Worm (Caenorhabditis elegans): ENCODE data around the gene dph-1.

The dph-1 gene

DNA sequence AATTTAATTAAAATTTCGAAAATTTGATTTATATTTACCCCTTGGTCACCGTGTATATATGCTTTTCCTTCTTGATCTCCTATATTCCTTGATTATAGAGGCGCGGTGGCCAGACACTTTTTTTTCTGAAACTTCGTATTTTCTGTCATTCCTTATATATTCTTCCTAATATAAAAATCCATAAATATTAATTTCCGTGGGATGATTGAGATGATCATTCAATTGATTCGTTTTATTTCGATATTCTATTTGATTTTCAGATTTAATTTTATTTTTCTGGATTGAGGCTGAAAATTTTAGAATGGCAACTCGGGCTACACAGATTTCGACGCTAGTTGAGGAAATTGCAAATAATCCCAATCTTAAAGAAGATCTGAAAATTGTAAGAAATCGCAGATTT is at the start of gene dph-1:
Gene dph-1, plus strand, starts transcription at position 301 of the 400 bp plus-strand sequence.
- TF ChIP-seq pha-2 (tag; optimal IDR thresholded peaks at IDR 0.05), result no peak
- TF ChIP-seq ceh-48 (tag; optimal IDR thresholded peaks at IDR 0.05), result no peak
- no peak for TF ChIP-seq lim-6 (tag; optimal IDR thresholded peaks at IDR 0.05)
- TF ChIP-seq madf-2 (tag; optimal IDR thresholded peaks at IDR 0.05), result no peak
- TF ChIP-seq unc-3 (GFP tag; conservative IDR thresholded peaks at IDR 0.05), result no peak
- TF ChIP-seq unc-3 (tag; optimal IDR thresholded peaks at IDR 0.05), result no peak
- TF ChIP-seq syd-9 (tag; optimal IDR thresholded peaks at IDR 0.05), result no peak

DNA sequence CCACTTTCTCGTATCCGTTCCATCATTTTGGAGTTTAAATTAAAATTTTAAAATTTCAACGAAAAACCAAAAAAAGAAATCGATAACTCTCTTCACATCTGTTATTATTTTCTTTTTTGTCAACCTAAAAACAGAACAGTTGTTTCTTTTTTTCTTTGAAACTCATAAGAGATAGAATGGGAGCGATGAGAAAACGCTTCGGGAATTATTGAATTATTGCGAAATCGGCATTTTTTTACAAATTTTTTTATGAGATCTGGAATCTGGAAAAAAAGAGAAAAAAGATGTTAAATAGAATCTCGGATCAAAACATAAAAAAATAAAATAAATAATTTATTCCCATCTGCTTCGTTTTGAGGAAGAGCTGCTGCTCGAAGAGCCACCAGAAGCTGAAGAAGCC is 49.2 kb upstream of the dph-1 start, which contains the start of gene C46F11.5:
Gene C46F11.5, minus strand, starts transcription at position 128 of the 400 bp plus-strand sequence.
- TF ChIP-seq ceh-6 (GFP tag; optimal IDR thresholded peaks at IDR 0.05) (no peak), pag-3 (tag; optimal IDR thresholded peaks at IDR 0.05; ENCODE audit: borderline replicate concordance) (no peak), ceh-18 (tag; optimal IDR thresholded peaks at IDR 0.05) (no peak), fkh-6 (tag; optimal IDR thresholded peaks at IDR 0.05) (no peak), ceh-24 (tag; optimal IDR thresholded peaks at IDR 0.05) (no peak), sox-4 (tag; optimal IDR thresholded peaks at IDR 0.05) (no peak), ttx-3 (tag; optimal IDR thresholded peaks at IDR 0.05) (no peak)

DNA sequence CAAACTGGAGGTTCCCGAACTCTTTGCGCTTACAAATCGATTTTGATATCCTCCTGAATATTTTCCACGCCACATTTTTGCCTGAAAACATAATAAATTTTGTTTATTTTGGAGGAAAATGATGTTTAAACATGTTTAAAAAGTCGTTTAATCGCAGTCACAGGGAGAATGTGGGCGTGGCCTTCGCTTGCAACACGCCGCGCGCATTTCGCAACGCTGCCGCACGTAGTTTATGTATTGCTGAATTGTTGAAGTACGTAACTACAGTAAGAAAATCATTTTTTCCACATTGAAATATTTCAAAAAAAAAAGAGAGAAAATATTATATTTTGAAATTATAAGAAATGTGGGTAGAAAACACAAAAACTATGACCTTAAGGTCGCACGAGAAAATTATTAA is 42.5 kb upstream of the dph-1 start, which contains the start of gene C46F11.4:
Gene C46F11.4, minus strand, starts transcription at position 81 of the 400 bp plus-strand sequence.
- TF ChIP-seq hlh-8 (tag; optimal IDR thresholded peaks at IDR 0.05) (peak; percentile 92), rnt-1 (tag; optimal IDR thresholded peaks at IDR 0.05) (peak; percentile 79), C38D4.7 (GFP tag; optimal IDR thresholded peaks at IDR 0.05) (peak; percentile 82), ceh-14 (tag; optimal IDR thresholded peaks at IDR 0.05) (peak; percentile 92), ceh-22 (tag; optimal IDR thresholded peaks at IDR 0.05) (peak; percentile 65), pqm-1 (tag; optimal IDR thresholded peaks at IDR 0.05) (no peak), nhr-11 (tag; optimal IDR thresholded peaks at IDR 0.05) (no peak), K09A11.1 (tag; optimal IDR thresholded peaks at IDR 0.05; ENCODE audit: insufficient read depth) (peak; percentile 92), fax-1 (tag; optimal IDR thresholded peaks at IDR 0.05) (peak; percentile 91), nfya-1 (tag; optimal IDR thresholded peaks at IDR 0.05) (peak; percentile 85), fkh-6 (tag; optimal IDR thresholded peaks at IDR 0.05) (peak; percentile 77), ceh-9 (tag; optimal IDR thresholded peaks at IDR 0.05) (no peak), che-1 (tag; optimal IDR thresholded peaks at IDR 0.05) (peak; percentile 78), sox-4 (tag; optimal IDR thresholded peaks at IDR 0.05) (peak; percentile 87), ceh-18 (tag; optimal IDR thresholded peaks at IDR 0.05) (peak; percentile 11), ceh-2 (tag; optimal IDR thresholded peaks at IDR 0.05) (peak; percentile 85), dmd-4 (tag; optimal IDR thresholded peaks at IDR 0.05; ENCODE audit: borderline replicate concordance) (peak; percentile 66), ceh-45 (GFP tag; IDR thresholded peaks at IDR 0.05) (peak; percentile 81), hlh-15 (tag; optimal IDR thresholded peaks at IDR 0.05) (peak; percentile 82), elt-4 (tag; optimal IDR thresholded peaks at IDR 0.05) (no peak), zip-5 (tag; optimal IDR thresholded peaks at IDR 0.05) (peak; percentile 78), mec-3 (tag; optimal IDR thresholded peaks at IDR 0.05; ENCODE audit: borderline replicate concordance) (no peak), lim-6 (tag; optimal IDR thresholded peaks at IDR 0.05) (peak; percentile 1), fkh-10 (GFP tag; optimal IDR thresholded peaks at IDR 0.05) (peak; percentile 30), T23F11.4 (GFP tag; optimal IDR thresholded peaks at IDR 0.05) (peak; percentile 72), ceh-31 (tag; optimal IDR thresholded peaks at IDR 0.05) (peak; percentile 84), pros-1 (tag; optimal IDR thresholded peaks at IDR 0.05) (no peak), syd-9 (tag; optimal IDR thresholded peaks at IDR 0.05) (peak; percentile 75), ceh-30 (tag; optimal IDR thresholded peaks at IDR 0.05) (no peak), npax-4 (tag; optimal IDR thresholded peaks at IDR 0.05) (peak; percentile 75), gmeb-2 (tag; optimal IDR thresholded peaks at IDR 0.05) (peak; percentile 88), nhr-232 (tag; optimal IDR thresholded peaks at IDR 0.05) (peak; percentile 68), ttx-3 (tag; optimal IDR thresholded peaks at IDR 0.05) (peak; percentile 88), ceh-24 (tag; optimal IDR thresholded peaks at IDR 0.05) (peak; percentile 70), eyg-1 (tag; optimal IDR thresholded peaks at IDR 0.05) (peak; percentile 56), unc-42 (tag; optimal IDR thresholded peaks at IDR 0.05) (peak; percentile 34), ceh-19 (GFP tag; optimal IDR thresholded peaks at IDR 0.05) (peak; percentile 89), hlh-6 (tag; optimal IDR thresholded peaks at IDR 0.05) (no peak), unc-55 (GFP tag; optimal IDR thresholded peaks at IDR 0.05) (no peak), K02D7.2 (tag; optimal IDR thresholded peaks at IDR 0.05) (peak; percentile 87), ceh-48 (tag; optimal IDR thresholded peaks at IDR 0.05) (peak; percentile 65), unc-86 (tag; optimal IDR thresholded peaks at IDR 0.05) (peak; percentile 88), madf-2 (tag; optimal IDR thresholded peaks at IDR 0.05) (peak; percentile 80), pag-3 (tag; optimal IDR thresholded peaks at IDR 0.05; ENCODE audit: borderline replicate concordance) (no peak)
